Worm (Caenorhabditis elegans): ENCODE results near the gene C55C3.8.

The C55C3.8 gene

DNA sequence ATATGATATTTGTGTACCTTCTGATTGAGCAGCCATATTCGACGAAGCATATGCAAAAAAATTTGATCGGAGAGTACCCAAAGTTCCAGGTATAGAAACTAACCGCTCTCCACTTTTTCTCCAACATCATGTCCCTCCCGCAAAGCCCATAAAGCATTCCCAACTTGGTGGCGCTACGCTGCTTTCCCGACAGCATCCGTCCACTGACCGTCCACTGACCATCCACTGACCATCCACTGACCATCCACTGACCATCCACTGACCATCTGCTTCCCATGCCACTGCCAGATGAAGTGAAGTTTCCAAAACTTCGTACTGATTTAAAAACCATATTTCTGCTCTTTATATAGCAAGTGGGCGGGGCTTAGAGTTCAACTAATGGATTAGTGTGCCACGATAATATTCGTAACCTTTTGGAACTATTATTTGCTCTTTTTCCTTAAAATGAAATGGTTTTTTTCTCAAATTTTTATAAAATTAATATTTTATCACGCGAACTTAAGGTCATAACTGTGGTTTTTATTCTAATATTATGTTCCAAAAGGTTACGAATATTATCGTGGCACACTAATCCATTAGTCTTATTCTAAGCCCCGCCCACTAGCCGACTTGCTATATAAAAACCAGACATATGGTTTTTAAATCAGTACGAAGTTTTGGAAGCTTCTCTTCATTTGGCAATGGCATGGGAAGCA is at the start of gene C55C3.8:
Gene C55C3.8, plus strand, starts transcription at position 645 of the 695 bp plus-strand sequence.
- TF ChIP-seq tab-1 (GFP tag; IDR thresholded peaks at IDR 0.05) (no peak), ztf-29 (GFP tag; IDR thresholded peaks at IDR 0.05) (no peak), klf-2 (GFP tag; conservative IDR thresholded peaks at IDR 0.05) (no peak), T22C8.4 (GFP tag; IDR thresholded peaks at IDR 0.05) (no peak), flt-1 (GFP tag; IDR thresholded peaks at IDR 0.05) (no peak), ref-1 (GFP tag; conservative IDR thresholded peaks at IDR 0.05) (no peak), cog-1 (tag; optimal IDR thresholded peaks at IDR 0.05) (no peak), ztf-23 (GFP tag; IDR thresholded peaks at IDR 0.05) (no peak), med-1 (GFP tag; optimal IDR thresholded peaks at IDR 0.05; ENCODE audit: insufficient read depth) (no peak)

DNA sequence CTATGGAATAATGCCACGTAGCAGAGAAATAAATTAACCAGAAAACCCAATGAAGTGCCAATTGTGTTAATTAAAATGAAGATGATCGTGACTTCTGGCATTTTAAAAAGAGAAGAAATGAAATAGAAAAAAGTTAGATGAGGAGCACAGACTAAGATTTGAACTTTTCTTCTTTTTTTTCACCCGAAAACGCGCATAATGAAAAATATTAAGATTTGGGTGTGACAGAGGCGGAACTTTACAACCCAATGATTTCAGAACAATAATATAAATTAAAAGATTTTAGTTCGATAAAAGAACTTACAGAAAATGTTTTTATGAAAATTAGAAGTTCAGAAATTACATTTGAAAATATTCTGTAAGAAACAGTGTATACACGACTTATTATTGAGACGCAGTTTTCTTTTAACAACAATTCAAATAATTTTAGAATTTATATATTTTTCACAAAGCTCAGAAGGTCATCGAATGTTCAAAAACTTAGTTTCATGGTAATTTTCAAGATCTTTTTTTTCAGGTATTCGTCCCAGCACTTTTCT is 45.2 kb upstream of the C55C3.8 start, which contains the start of the genes srd-8 and B0547.2:
Gene srd-8, minus strand, starts transcription at position 101 of the 539 bp plus-strand sequence.
Gene B0547.2, plus strand, starts transcription at position 489 of the 539 bp plus-strand sequence.
- no peak for TF ChIP-seq T22C8.4 (GFP tag; IDR thresholded peaks at IDR 0.05)
- TF ChIP-seq tab-1 (GFP tag; IDR thresholded peaks at IDR 0.05): no peak
- TF ChIP-seq ztf-29 (GFP tag; IDR thresholded peaks at IDR 0.05): no peak
- TF ChIP-seq med-1 (GFP tag; optimal IDR thresholded peaks at IDR 0.05; ENCODE audit: insufficient read depth): no peak
- TF ChIP-seq cog-1 (tag; optimal IDR thresholded peaks at IDR 0.05): no peak
- no peak for TF ChIP-seq ztf-23 (GFP tag; IDR thresholded peaks at IDR 0.05)
- no peak for TF ChIP-seq klf-2 (GFP tag; conservative IDR thresholded peaks at IDR 0.05)
- TF ChIP-seq ref-1 (GFP tag; conservative IDR thresholded peaks at IDR 0.05): no peak
- no peak for TF ChIP-seq flt-1 (GFP tag; IDR thresholded peaks at IDR 0.05)

DNA sequence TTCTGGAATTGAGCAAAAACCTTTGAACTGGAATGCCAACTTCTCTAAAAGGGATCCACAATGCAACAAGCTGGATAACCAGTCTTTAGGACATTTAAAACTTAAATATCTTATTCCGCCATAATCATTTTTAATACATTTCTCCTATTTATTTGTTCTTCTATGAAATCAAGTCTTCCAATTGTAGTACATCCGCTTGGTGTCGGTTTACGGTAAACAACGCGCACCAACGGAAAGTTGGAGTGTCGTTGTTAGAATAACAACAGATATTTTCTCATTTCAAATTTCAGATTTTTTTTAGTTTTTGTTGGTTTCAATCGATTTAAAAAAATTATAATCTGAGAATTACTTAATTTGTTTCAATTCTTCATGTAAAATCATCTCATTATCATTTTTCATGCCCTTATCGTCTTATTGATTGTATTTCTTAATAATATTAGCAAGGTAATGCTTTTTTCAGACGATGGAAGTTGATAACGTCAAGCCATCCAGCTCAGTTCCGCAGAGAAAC is 41.7 kb upstream of the C55C3.8 start, which contains the start of gene csn-5:
Gene csn-5, plus strand, starts transcription at position 461 of the 511 bp plus-strand sequence.
- TF ChIP-seq klf-2 (GFP tag; conservative IDR thresholded peaks at IDR 0.05) (no peak), ref-1 (GFP tag; conservative IDR thresholded peaks at IDR 0.05) (no peak), flt-1 (GFP tag; IDR thresholded peaks at IDR 0.05) (no peak), ztf-29 (GFP tag; IDR thresholded peaks at IDR 0.05) (no peak), cog-1 (tag; optimal IDR thresholded peaks at IDR 0.05) (no peak), ztf-23 (GFP tag; IDR thresholded peaks at IDR 0.05) (no peak), med-1 (GFP tag; optimal IDR thresholded peaks at IDR 0.05; ENCODE audit: insufficient read depth) (no peak), tab-1 (GFP tag; IDR thresholded peaks at IDR 0.05) (no peak), T22C8.4 (GFP tag; IDR thresholded peaks at IDR 0.05) (no peak)

DNA sequence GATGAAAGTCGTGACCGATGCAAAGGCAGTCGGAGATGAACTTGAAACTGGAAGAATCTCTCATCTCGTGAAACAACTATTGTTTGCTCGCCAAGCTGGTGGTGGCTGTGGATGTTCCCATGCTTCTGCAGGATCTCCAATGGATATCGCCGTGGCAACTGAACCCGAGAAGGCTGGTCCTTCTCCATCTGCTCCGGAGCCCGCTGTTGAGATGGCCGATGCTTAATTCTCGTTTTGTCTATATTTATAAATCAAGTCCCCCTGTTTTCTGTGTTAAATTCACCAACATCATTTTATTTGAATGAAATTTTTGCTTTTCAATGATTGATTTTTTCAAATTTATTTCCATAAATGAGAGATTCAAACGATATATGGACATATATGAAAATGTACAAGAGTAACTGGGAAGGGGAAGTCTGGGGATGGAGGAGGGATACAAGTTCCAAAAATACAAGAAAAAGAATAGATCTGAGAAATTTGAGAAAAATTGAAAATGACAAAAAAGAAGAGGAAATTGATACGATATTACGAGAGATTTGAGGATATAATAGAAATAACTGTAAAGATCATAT is 40.0 kb upstream of the C55C3.8 start:
- TF ChIP-seq flt-1 (GFP tag; IDR thresholded peaks at IDR 0.05) (no peak), T22C8.4 (GFP tag; IDR thresholded peaks at IDR 0.05) (no peak), tab-1 (GFP tag; IDR thresholded peaks at IDR 0.05) (no peak), klf-2 (GFP tag; conservative IDR thresholded peaks at IDR 0.05) (no peak), ztf-23 (GFP tag; IDR thresholded peaks at IDR 0.05) (no peak), ztf-29 (GFP tag; IDR thresholded peaks at IDR 0.05) (no peak)

DNA sequence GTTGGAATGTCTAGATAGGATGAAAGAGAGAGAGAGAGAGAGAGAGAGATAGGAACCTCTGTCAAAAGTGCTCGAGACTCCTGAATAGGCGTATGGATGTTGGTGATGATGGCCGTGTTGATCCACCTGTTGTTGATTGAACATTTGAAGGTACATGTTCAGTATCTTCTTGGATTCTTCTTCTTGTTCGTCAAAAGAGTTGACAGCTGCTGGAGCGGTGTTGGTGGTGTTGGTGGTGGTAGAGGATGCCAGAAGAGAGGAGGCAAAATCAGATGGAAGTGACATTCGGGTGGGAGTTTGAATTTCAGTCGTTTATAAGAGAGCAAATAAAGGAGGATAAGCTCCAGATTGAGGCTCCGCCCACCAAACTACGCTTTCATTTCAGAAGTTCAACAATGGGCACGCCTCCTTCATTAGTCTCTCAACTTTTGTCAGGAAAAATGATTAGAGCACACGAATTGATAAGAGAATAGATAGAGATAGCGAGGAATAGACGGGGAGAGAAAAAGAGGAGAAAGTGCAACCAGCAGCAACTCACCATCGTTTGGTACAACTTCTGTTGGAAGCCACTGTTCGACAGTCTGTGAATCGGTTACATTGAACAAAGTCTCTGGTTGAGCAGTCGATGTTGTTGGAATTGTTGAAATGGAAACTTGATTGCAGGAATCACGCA is 37.9 kb upstream of the C55C3.8 start:
- TF ChIP-seq klf-2 (GFP tag; conservative IDR thresholded peaks at IDR 0.05): no peak
- TF ChIP-seq tab-1 (GFP tag; IDR thresholded peaks at IDR 0.05): no peak
- TF ChIP-seq T22C8.4 (GFP tag; IDR thresholded peaks at IDR 0.05): no peak
- TF ChIP-seq ztf-23 (GFP tag; IDR thresholded peaks at IDR 0.05): no peak
- no peak for TF ChIP-seq ref-1 (GFP tag; conservative IDR thresholded peaks at IDR 0.05)
- no peak for TF ChIP-seq cog-1 (tag; optimal IDR thresholded peaks at IDR 0.05)
- no peak for TF ChIP-seq ztf-29 (GFP tag; IDR thresholded peaks at IDR 0.05)
- no peak for TF ChIP-seq flt-1 (GFP tag; IDR thresholded peaks at IDR 0.05)
- TF ChIP-seq med-1 (GFP tag; optimal IDR thresholded peaks at IDR 0.05; ENCODE audit: insufficient read depth): no peak

DNA sequence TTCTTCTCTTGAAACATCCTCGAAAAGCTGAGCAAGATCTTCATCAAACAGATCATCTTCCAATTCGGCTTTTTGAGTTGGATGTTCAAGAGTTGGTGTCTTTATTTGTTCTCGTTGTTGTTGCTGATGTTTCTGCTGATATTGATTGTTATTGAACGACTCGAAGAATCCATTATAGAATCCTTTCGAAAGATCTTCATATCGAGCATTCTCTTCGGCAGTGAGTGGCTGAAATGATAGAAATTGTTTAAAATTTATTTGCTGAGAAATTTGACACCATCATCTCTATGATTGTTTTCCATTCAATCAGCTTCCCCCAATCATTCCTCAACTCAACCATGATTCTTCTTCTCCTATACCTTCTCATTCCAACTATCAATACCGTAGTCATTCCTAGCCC is 37.2 kb upstream of the C55C3.8 start, which contains the start of gene clec-178:
Gene clec-178, plus strand, starts transcription at position 301 of the 400 bp plus-strand sequence.
- TF ChIP-seq tab-1 (GFP tag; IDR thresholded peaks at IDR 0.05) (no peak), T22C8.4 (GFP tag; IDR thresholded peaks at IDR 0.05) (no peak), flt-1 (GFP tag; IDR thresholded peaks at IDR 0.05) (no peak), ztf-29 (GFP tag; IDR thresholded peaks at IDR 0.05) (no peak), med-1 (GFP tag; optimal IDR thresholded peaks at IDR 0.05; ENCODE audit: insufficient read depth) (no peak), klf-2 (GFP tag; conservative IDR thresholded peaks at IDR 0.05) (no peak), ztf-23 (GFP tag; IDR thresholded peaks at IDR 0.05) (no peak), cog-1 (tag; optimal IDR thresholded peaks at IDR 0.05) (no peak), ref-1 (GFP tag; conservative IDR thresholded peaks at IDR 0.05) (no peak)

DNA sequence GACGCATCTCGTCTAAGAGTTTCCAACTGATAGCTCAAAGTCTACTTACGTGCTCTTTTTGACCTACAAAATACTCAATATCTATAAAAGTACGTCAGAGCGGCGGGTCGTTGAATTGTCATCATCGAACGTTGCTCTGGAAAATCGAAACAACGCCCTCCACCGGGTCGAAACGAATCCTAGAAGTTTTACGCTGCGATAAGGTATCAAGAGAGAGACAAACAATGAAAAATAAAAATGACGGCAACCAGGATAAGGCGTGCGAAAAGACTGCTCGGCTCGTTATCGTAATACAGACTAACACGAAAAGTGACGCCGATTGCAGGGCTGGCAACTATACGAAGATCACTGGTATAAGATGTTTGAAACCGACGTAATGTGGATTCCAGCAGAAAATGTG is 36.6 kb upstream of the C55C3.8 start:
- no peak for TF ChIP-seq klf-2 (GFP tag; conservative IDR thresholded peaks at IDR 0.05)
- no peak for TF ChIP-seq ztf-29 (GFP tag; IDR thresholded peaks at IDR 0.05)
- no peak for TF ChIP-seq T22C8.4 (GFP tag; IDR thresholded peaks at IDR 0.05)
- TF ChIP-seq flt-1 (GFP tag; IDR thresholded peaks at IDR 0.05): no peak
- no peak for TF ChIP-seq cog-1 (tag; optimal IDR thresholded peaks at IDR 0.05)
- no peak for TF ChIP-seq ref-1 (GFP tag; conservative IDR thresholded peaks at IDR 0.05)
- TF ChIP-seq med-1 (GFP tag; optimal IDR thresholded peaks at IDR 0.05; ENCODE audit: insufficient read depth): no peak
- TF ChIP-seq tab-1 (GFP tag; IDR thresholded peaks at IDR 0.05): no peak
- TF ChIP-seq ztf-23 (GFP tag; IDR thresholded peaks at IDR 0.05): no peak

DNA sequence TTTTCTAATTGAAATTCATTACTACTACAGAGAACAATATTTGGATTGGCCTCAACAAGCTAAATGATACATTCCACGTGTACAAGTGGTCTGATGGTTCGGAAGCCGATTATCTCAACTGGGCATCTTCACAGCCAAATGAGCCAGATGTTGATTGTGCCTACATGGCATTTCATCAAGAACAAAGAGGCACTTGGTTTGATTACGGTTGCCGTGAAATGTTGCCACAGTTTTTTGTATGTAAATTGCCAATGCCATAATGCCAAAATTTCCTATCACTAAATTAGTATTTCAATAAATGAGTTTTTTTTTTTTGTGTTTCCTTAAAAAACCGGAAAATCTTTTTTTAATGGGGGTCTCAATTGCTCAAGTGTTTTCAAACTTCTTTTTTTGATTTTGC is 36.1 kb upstream of the C55C3.8 start:
- TF ChIP-seq T22C8.4 (GFP tag; IDR thresholded peaks at IDR 0.05) (no peak), klf-2 (GFP tag; conservative IDR thresholded peaks at IDR 0.05) (no peak), tab-1 (GFP tag; IDR thresholded peaks at IDR 0.05) (no peak), cog-1 (tag; optimal IDR thresholded peaks at IDR 0.05) (no peak), ztf-23 (GFP tag; IDR thresholded peaks at IDR 0.05) (no peak), flt-1 (GFP tag; IDR thresholded peaks at IDR 0.05) (no peak), ref-1 (GFP tag; conservative IDR thresholded peaks at IDR 0.05) (no peak), ztf-29 (GFP tag; IDR thresholded peaks at IDR 0.05) (no peak), med-1 (GFP tag; optimal IDR thresholded peaks at IDR 0.05; ENCODE audit: insufficient read depth) (no peak)
